Fruit fly (Drosophila melanogaster) whole organism: ENCODE data around the gene CG16995.

ENCODE experiments used
- CG8478 ChIP-seq: fragments of >200 bp; optimal IDR thresholded peaks from 2 replicates; lab custom pipeline; 2018; ENCODE audit warnings: inconsistent platforms
- Dll ChIP-seq: fragments of >200 bp; optimal IDR thresholded peaks from 2 replicates; lab custom pipeline; 2017
- EcR ChIP-seq, 2 experiments: fragments of >200 bp; optimal IDR thresholded peaks; 2 replicates each; lab custom pipeline; 2017; ENCODE audit warnings: missing biosample characterization in 2 of 2, missing genetic modification characterization in 2 of 2, missing genetic modification reagents in 2 of 2
- pan ChIP-seq: fragments of >200 bp; optimal IDR thresholded peaks from 2 replicates; lab custom pipeline; 2017

The CG16995 gene

dm6 chr2L:2348479-2348878 is 40.7 kb downstream of the CG16995 start:
- TF ChIP-seq CG8478 (no peak), pan (lab: Kevin White, UChicago) (no peak), Dll (lab: Kevin White, UChicago) (no peak)

- TF ChIP-seq EcR (GFP tag; optimal IDR thresholded peaks at IDR 0.05; lab: Kevin White, UChicago) (no peak), Dll (lab: Kevin White, UChicago) (no peak)
Observed at dm6 chr2L:2357228-2357656, 49.5 kb downstream of the CG16995 start, which contains the start of gene CG9967. TSS of gene CG9967 (minus strand) at chr2L:2357356.
